Fruit fly (Drosophila melanogaster) whole organism, adult: Measurements from ENCODE around the gene Mst89B.
A peak's percentile ranks its signal among the peaks of the same experiment; 100 is the strongest.

Experiments used
- CG11617 ChIP-seq: fragments of 200-800 bp; sonication (Bioruptor generic); optimal IDR thresholded peaks from 2 replicates; lab custom pipeline; 2017; ENCODE audit warnings: mild to moderate bottlenecking, missing biosample characterization, missing genetic modification reagents, missing genetic modification characterization
- CG12768 ChIP-seq: fragments of 200-800 bp; sonication (Bioruptor generic); optimal IDR thresholded peaks from 2 replicates; lab custom pipeline; 2017; ENCODE audit warnings: missing biosample characterization, missing genetic modification characterization, mild to moderate bottlenecking, moderate library complexity, missing genetic modification reagents
- CG14711 ChIP-seq: fragments of 200-800 bp; sonication (Bioruptor generic); optimal IDR thresholded peaks from 2 replicates; lab custom pipeline; 2018; ENCODE audit warnings: missing biosample characterization, mild to moderate bottlenecking, missing genetic modification characterization, moderate library complexity
- CG1620 ChIP-seq: fragments of 200-800 bp; sonication (Bioruptor generic); optimal IDR thresholded peaks from 2 replicates; lab custom pipeline; 2016; ENCODE audit warnings: missing biosample characterization, missing genetic modification characterization
- CG33017 ChIP-seq: fragments of 200-800 bp; sonication (Bioruptor generic); optimal IDR thresholded peaks from 2 replicates; lab custom pipeline; 2018; ENCODE audit warnings: missing biosample characterization, mild to moderate bottlenecking, missing genetic modification characterization, moderate library complexity
- CG5204 ChIP-seq: fragments of 200-800 bp; sonication (Bioruptor generic); optimal IDR thresholded peaks from 2 replicates; lab custom pipeline; 2016; ENCODE audit warnings: missing biosample characterization, missing genetic modification characterization
- CG7045 ChIP-seq: fragments of 200-800 bp; sonication (Bioruptor generic); optimal IDR thresholded peaks from 2 replicates; lab custom pipeline; 2017; ENCODE audit warnings: missing biosample characterization, mild to moderate bottlenecking, missing genetic modification characterization
- CG7101 ChIP-seq: fragments of 200-800 bp; sonication (Bioruptor generic); optimal IDR thresholded peaks from 2 replicates; lab custom pipeline; 2018; ENCODE audit warnings: missing biosample characterization, mild to moderate bottlenecking, missing genetic modification characterization, moderate library complexity
- Clk ChIP-seq: fragments of 200-800 bp; sonication (Bioruptor generic); optimal IDR thresholded peaks from 2 replicates; lab custom pipeline; 2017; ENCODE audit warnings: missing biosample characterization, missing genetic modification characterization
- Crg-1 ChIP-seq: fragments of 200-800 bp; sonication (Bioruptor generic); optimal IDR thresholded peaks from 2 replicates; lab custom pipeline; 2016; ENCODE audit warnings: missing biosample characterization, missing genetic modification characterization
- Hr96 ChIP-seq: fragments of 200-800 bp; sonication (Bioruptor generic); optimal IDR thresholded peaks from 2 replicates; lab custom pipeline; 2016; ENCODE audit warnings: missing biosample characterization, missing genetic modification characterization
- Mnt ChIP-seq: fragments of 200-800 bp; sonication (Bioruptor generic); optimal IDR thresholded peaks from 2 replicates; lab custom pipeline; 2016; ENCODE audit warnings: missing biosample characterization, mild to moderate bottlenecking, missing genetic modification characterization
- bab1 ChIP-seq: fragments of 200-800 bp; sonication (Bioruptor generic); optimal IDR thresholded peaks from 3 replicates; lab custom pipeline; 2019; ENCODE audit warnings: missing biosample characterization, mild to moderate bottlenecking, missing genetic modification characterization, moderate library complexity
- cic ChIP-seq: fragments of 200-800 bp; sonication (Bioruptor generic); optimal IDR thresholded peaks from 2 replicates; lab custom pipeline; 2017; ENCODE audit warnings: missing biosample characterization, mild to moderate bottlenecking, missing genetic modification characterization, moderate library complexity
- cnc ChIP-seq, 2 experiments: fragments of >200 bp; optimal IDR thresholded peaks; 2 replicates each; lab custom pipeline; 2017
- kay ChIP-seq: fragments of 200-800 bp; sonication (Bioruptor generic); peaks from one replicate; lab custom pipeline; 2016; ENCODE audit warnings: missing biosample characterization, missing genetic modification characterization, borderline replicate concordance
- ovo ChIP-seq: fragments of 200-800 bp; sonication (Bioruptor generic); optimal IDR thresholded peaks from 2 replicates; lab custom pipeline; 2016; ENCODE audit warnings: missing biosample characterization, missing genetic modification characterization
- pad ChIP-seq: fragments of 200-800 bp; sonication (Bioruptor generic); optimal IDR thresholded peaks from 3 replicates; lab custom pipeline; 2017; ENCODE audit warnings: missing biosample characterization, missing genetic modification characterization, mild to moderate bottlenecking, moderate library complexity, missing genetic modification reagents
- tj ChIP-seq: fragments of 200-800 bp; sonication (Bioruptor generic); optimal IDR thresholded peaks from 3 replicates; lab custom pipeline; 2017; ENCODE audit warnings: missing biosample characterization, mild to moderate bottlenecking, missing genetic modification characterization, moderate library complexity
- toe ChIP-seq: fragments of 200-800 bp; sonication (Bioruptor generic); optimal IDR thresholded peaks from 2 replicates; lab custom pipeline; 2016; ENCODE audit warnings: missing biosample characterization, missing genetic modification characterization

Mst89B gene

DNA sequence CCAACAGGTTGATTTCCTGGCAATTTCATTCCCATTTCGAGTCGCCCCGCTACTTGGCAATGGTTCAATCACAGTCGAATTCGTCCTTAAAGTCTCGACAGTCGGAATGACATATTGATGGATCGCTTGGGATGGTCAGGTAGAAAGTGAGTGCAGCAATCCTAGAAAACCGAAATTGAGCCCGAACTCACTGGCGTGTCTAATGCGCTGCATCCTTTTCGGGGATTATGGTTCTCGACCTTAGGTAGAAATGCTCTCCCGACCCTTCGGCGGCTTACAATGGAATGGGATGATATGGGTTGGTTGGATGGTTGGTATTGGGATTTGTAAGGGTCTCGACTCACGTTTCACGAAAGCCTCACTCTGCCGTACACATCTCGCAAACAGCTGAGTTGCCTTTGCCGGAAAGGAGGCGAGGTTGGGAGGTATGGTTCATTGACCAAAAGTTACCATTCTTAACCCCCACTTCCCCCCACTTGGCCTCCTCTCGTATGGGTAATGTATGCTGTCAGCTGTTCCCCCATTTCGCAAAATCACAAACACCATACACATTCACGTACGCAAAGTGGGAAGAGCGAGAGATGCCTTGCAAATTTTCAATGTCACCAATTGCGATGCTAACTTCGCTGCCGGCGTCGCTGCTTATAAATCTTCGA lies 15.4 kb upstream of the Mst89B start:
- TF ChIP-seq tj (GFP tag; lab: Kevin White, UChicago) (peak; percentile 58), kay (GFP tag; lab: Kevin White, UChicago) (no peak)

DNA sequence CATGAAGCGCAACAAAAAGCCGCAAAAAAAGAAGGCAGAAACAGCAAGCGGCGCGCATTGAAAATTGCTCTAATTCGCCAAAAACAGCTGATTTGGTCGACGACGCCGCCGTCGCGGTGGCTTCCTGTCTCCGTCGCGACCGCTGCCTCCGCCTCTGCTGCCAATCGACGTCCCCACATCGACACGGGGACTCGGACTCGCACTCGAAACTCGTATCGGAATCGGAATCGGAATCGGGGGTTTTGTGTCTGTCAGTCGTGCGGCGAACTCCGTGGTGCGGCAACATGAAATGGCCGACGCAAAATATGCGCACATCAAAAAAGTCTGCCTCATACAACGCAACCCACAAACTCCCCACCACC lies 14.9 kb upstream of the Mst89B start:
- TF ChIP-seq CG33017 (tag; lab: Kevin White, UChicago): no peak
- peak; percentile 55 for TF ChIP-seq tj (GFP tag; lab: Kevin White, UChicago)

DNA sequence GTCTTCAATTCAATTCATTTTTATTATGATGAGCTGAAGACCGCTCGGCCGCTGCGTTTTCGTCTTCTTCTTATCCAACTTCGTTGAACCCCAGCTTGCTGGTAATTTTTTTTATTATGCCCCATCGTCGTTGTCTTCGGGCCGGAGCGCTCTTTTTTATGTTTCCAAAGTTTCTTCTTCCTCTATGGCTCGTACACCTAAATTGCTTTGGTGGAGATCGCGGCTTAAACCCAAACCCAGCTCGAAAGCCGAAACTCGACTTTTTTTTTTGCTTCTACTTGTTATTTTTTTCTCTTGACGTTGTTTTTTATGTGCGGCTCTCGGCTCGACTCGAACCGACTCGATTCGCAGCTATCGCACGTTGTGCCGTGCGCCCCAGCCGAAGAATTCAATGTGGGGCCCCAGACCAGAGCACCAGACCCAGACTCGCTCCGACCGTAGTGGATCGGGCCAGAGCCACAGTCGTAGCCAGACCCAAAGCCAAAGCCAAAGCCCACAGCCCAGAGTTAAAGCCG lies 13.9 kb upstream of the Mst89B start:
- TF ChIP-seq bab1 (no peak), Mnt (GFP tag; lab: Kevin White, UChicago) (no peak), tj (GFP tag; lab: Kevin White, UChicago) (no peak), Crg-1 (GFP tag; lab: Kevin White, UChicago) (no peak), CG7045 (GFP tag; lab: Kevin White, UChicago) (no peak)

DNA sequence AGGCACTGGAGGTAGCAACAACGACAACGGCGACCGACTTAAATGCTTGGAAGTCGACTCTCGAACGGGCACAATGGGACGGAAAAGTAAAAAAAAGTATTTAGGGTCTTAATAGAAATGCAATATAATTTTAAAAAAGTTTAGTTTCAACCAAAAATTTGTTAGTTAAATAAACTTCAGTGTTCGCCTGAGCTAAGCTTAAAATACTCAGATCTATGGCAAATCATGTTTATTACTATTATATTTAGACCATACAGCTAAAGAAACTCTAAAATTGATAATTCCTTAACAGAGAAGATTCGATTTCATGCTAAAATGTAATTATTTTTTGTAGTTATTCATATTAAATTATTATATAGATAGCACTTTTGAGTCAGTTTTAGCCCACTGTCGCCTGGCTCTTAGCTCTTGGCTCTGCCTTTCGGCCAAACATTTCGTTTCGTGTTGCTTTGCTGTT lies 13.4 kb upstream of the Mst89B start:
- no peak for TF ChIP-seq kay (GFP tag; lab: Kevin White, UChicago)
- TF ChIP-seq Mnt (GFP tag; lab: Kevin White, UChicago): no peak
- TF ChIP-seq CG1620 (GFP tag; lab: Kevin White, UChicago): no peak
- TF ChIP-seq bab1: peak; percentile 27
- TF ChIP-seq cic (GFP tag; lab: Kevin White, UChicago): no peak
- no peak for TF ChIP-seq CG5204 (GFP tag; lab: Kevin White, UChicago)
- TF ChIP-seq toe (GFP tag; lab: Kevin White, UChicago): no peak
- no peak for TF ChIP-seq Clk (GFP tag; lab: Kevin White, UChicago)
- no peak for TF ChIP-seq Hr96
- peak; percentile 27 for TF ChIP-seq CG7101
- TF ChIP-seq CG33017 (tag; lab: Kevin White, UChicago): peak; percentile 13
- no peak for TF ChIP-seq tj (GFP tag; lab: Kevin White, UChicago)
- TF ChIP-seq Crg-1 (GFP tag; lab: Kevin White, UChicago): no peak
- TF ChIP-seq ovo: no peak
- no peak for TF ChIP-seq CG14711 (tag; lab: Kevin White, UChicago)
- TF ChIP-seq CG11617 (GFP tag; lab: Kevin White, UChicago): peak; percentile 61
- TF ChIP-seq CG12768: no peak
- TF ChIP-seq pad (GFP tag; lab: Kevin White, UChicago): peak; percentile 26
- no peak for TF ChIP-seq cnc (optimal IDR thresholded peaks at IDR 0.05; lab: Kevin White, UChicago)
- peak; percentile 34 for TF ChIP-seq CG7045 (GFP tag; lab: Kevin White, UChicago)

DNA sequence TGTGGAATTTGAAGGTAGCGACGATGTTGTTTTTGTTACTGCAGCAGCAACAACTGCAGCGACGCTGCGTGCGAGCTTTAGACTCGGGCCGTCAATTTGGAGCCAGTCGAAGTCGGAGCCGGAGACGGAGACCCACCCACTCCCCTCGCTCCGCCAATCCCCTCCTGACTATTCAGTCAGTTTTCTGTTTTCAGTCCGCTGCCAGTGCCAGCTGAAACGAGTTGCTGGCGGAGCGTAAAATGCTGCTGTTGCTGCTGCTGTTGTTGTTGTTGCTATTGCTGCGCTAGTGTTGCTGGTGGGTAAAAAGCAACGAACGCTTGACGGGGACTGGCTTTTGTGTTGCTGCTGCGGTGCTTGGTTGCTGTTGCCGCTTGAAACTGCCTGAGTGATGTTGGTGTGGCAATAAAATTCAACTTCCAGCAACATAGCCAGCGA lies 12.8 kb upstream of the Mst89B start:
- TF ChIP-seq Crg-1 (GFP tag; lab: Kevin White, UChicago) (no peak), tj (GFP tag; lab: Kevin White, UChicago) (peak; percentile 95)

DNA sequence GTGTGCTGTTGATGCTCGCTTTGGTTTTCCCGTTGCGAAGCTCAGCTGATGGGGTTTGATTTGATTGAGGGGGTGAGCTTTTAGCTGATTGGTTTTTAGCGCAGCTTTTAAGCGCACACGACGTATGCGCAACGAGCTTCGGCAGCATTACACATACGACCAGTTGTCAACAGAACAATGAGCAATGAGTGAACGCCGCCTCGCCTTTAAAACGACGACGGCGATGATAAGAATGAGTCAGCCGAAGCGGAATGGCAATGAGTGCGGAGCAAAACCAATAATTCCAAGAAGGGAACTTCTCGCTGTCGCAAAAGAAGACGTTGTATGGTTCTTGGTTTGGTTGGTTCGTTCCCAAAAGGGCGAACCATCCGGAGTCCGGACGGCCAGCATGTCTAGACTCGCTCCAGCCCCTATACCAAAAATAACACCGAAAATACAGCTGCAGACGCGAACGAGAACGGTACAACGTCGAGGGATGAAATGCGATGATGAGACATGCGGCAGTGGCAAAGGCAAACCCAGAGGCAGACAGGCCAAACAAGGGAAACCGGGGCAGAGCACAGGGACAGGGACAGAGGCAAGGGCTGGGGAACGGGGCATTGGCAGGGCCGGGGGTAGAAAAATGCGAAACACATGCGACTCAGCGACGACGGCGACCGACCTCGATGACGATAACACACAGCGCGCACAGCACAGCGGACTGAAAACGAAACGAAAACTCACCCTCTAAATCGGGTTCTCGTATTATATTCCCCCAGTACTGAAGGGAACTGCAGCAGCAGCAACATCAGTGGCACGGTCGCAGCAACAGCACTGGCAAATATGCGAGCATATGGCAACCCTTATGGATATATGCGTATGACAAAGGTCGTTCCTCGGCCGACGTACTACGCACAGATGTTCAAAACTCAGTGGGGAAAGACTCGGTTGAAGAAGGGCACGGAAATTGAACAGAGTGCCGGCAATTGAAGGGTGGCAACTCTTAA lies 11.9 kb upstream of the Mst89B start:
- no peak for TF ChIP-seq cic (GFP tag; lab: Kevin White, UChicago)
- TF ChIP-seq Clk (GFP tag; lab: Kevin White, UChicago): no peak
- TF ChIP-seq cnc (optimal IDR thresholded peaks at IDR 0.05; lab: Kevin White, UChicago): no peak
- no peak for TF ChIP-seq CG33017 (tag; lab: Kevin White, UChicago)
- no peak for TF ChIP-seq tj (GFP tag; lab: Kevin White, UChicago)
- TF ChIP-seq CG11617 (GFP tag; lab: Kevin White, UChicago): no peak
- peak; percentile 26 for TF ChIP-seq Mnt (GFP tag; lab: Kevin White, UChicago)
- TF ChIP-seq bab1: no peak
- no peak for TF ChIP-seq Hr96
- peak; percentile 97 for TF ChIP-seq kay (GFP tag; lab: Kevin White, UChicago)
- no peak for TF ChIP-seq CG1620 (GFP tag; lab: Kevin White, UChicago)
- no peak for TF ChIP-seq pad (GFP tag; lab: Kevin White, UChicago)
- no peak for TF ChIP-seq CG7101
- no peak for TF ChIP-seq toe (GFP tag; lab: Kevin White, UChicago)
- TF ChIP-seq Crg-1 (GFP tag; lab: Kevin White, UChicago): no peak
- no peak for TF ChIP-seq CG7045 (GFP tag; lab: Kevin White, UChicago)
- TF ChIP-seq CG5204 (GFP tag; lab: Kevin White, UChicago): no peak
- peak; percentile 12 for TF ChIP-seq CG12768
- peak; percentile 67 for TF ChIP-seq CG14711 (tag; lab: Kevin White, UChicago)
- no peak for TF ChIP-seq ovo
